Worm (Caenorhabditis elegans): ENCODE data around the gene cyd-1.

ce11 chrII:12965589-12965988, 14.8 kb upstream of the cyd-1 start:
- TF ChIP-seq dao-5 (tag; optimal IDR thresholded peaks at IDR 0.05) (no peak), W03F9.2 (tag; optimal IDR thresholded peaks at IDR 0.05) (no peak)
